Fruit fly (Drosophila melanogaster): ENCODE results near the gene Rhau.

Rhau gene

DNA sequence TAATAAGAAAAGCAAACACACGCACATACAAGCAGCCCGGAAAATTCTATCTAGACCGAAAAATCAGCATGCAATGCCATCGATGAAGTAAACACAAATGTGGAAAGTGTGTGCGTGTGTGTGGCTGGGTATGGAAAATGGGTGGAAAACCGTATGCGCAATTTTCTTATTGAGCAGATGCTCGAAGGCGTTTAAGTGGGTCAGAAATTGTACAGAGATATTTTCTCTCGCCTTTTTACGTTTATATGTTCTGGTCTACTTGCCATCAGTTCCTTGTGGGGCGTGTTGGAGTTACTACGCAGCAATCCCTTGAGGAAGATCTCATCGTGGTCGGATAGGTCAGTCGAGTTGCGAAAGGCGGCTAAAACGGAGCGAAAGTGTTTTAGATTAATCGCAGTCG is 38.0 kb upstream of the Rhau start:
- TF ChIP-seq rn (GFP tag; IDR thresholded peaks at IDR 0.05) (no peak), Pif1B (GFP tag; optimal IDR thresholded peaks at IDR 0.05) (no peak), fd96Ca (GFP tag; IDR thresholded peaks at IDR 0.05) (no peak), CG17806 (tag; optimal IDR thresholded peaks at IDR 0.05) (no peak), CG8301 (tag; optimal IDR thresholded peaks at IDR 0.05) (no peak), CG13204 (GFP tag; optimal IDR thresholded peaks at IDR 0.05) (no peak), CG34367 (tag; optimal IDR thresholded peaks at IDR 0.05) (no peak), CG15710 (tag; optimal IDR thresholded peaks at IDR 0.05) (no peak), Ets98B (GFP tag; IDR thresholded peaks at IDR 0.05) (no peak), D1 (tag; optimal IDR thresholded peaks at IDR 0.05) (no peak), EcR (GFP tag; optimal IDR thresholded peaks at IDR 0.05) (no peak), CG12605 (GFP tag; IDR thresholded peaks at IDR 0.05) (no peak), CG10348 (GFP tag; IDR thresholded peaks at IDR 0.05) (no peak), CG32121 (GFP tag; IDR thresholded peaks at IDR 0.05) (no peak), CG9948 (tag; optimal IDR thresholded peaks at IDR 0.05) (no peak), Snoo (tag; optimal IDR thresholded peaks at IDR 0.05) (no peak), Pif1A (GFP tag; optimal IDR thresholded peaks at IDR 0.05) (no peak), CG14655 (GFP tag; optimal IDR thresholded peaks at IDR 0.05) (no peak)

DNA sequence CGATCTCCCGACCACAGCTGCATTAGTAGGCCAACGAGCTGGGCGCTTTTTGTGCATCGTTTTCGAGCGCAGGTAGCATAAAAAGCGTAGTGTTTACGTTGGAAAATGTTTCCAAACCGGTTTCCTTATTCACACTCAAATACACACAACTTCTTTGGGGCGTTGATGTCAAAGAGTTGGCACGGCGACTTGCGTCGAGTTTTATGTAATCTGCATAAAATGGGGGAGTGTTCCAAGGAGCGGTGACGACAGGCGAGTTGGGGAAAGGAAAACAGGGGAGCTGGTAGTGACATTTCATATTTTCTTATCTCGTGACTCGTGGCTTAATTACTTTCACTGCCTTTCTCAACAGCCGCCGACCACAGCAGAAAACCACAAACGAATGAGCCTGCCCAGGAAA is 36.9 kb upstream of the Rhau start:
- TF ChIP-seq CG17806 (tag; optimal IDR thresholded peaks at IDR 0.05) (no peak), CG4496 (GFP tag; IDR thresholded peaks at IDR 0.05) (peak; percentile 78)

DNA sequence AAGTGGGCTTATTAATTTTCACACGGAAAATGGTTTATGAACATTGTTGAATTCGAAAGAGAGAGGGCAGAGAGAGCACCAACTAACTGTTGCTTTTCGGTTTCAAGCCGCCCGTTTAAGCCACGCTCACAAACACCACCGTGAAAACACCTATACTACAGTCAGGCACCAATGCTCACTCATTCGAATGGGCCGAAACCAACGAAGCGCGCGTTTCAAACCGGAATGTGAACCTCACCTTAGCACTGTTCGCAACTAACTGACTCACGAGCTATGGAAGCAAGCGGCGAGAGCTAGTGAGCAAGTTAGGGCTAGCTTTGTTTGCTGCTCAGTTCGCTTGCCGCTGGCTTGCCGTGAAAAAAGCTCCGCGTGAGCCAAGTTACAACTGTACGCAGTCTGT is 36.1 kb upstream of the Rhau start:
- TF ChIP-seq Pif1B (GFP tag; optimal IDR thresholded peaks at IDR 0.05) (no peak), CG4496 (GFP tag; IDR thresholded peaks at IDR 0.05) (peak; percentile 56; the same call in 1 of the 3 replicates), CG15710 (tag; optimal IDR thresholded peaks at IDR 0.05) (no peak), Snoo (tag; optimal IDR thresholded peaks at IDR 0.05) (peak; percentile 36), EcR (GFP tag; optimal IDR thresholded peaks at IDR 0.05) (no peak), CG10348 (GFP tag; IDR thresholded peaks at IDR 0.05) (no peak), CG13204 (GFP tag; optimal IDR thresholded peaks at IDR 0.05) (no peak), CG9948 (tag; optimal IDR thresholded peaks at IDR 0.05) (no peak), CG32121 (GFP tag; IDR thresholded peaks at IDR 0.05) (no peak), rn (GFP tag; IDR thresholded peaks at IDR 0.05) (no peak), CG14655 (GFP tag; optimal IDR thresholded peaks at IDR 0.05) (no peak), CG8159 (tag; optimal IDR thresholded peaks at IDR 0.05) (no peak), Pif1A (GFP tag; optimal IDR thresholded peaks at IDR 0.05) (peak; percentile 6), CG34367 (tag; optimal IDR thresholded peaks at IDR 0.05) (no peak), Ets98B (GFP tag; IDR thresholded peaks at IDR 0.05) (peak; percentile 56; the same call in 1 of the 2 replicates), CG8301 (tag; optimal IDR thresholded peaks at IDR 0.05) (no peak), fd96Ca (GFP tag; IDR thresholded peaks at IDR 0.05) (no peak), gl (tag; optimal IDR thresholded peaks at IDR 0.05) (no peak), CG17806 (tag; optimal IDR thresholded peaks at IDR 0.05) (no peak), D1 (tag; optimal IDR thresholded peaks at IDR 0.05) (no peak), CG12605 (GFP tag; IDR thresholded peaks at IDR 0.05) (peak; percentile 35)

DNA sequence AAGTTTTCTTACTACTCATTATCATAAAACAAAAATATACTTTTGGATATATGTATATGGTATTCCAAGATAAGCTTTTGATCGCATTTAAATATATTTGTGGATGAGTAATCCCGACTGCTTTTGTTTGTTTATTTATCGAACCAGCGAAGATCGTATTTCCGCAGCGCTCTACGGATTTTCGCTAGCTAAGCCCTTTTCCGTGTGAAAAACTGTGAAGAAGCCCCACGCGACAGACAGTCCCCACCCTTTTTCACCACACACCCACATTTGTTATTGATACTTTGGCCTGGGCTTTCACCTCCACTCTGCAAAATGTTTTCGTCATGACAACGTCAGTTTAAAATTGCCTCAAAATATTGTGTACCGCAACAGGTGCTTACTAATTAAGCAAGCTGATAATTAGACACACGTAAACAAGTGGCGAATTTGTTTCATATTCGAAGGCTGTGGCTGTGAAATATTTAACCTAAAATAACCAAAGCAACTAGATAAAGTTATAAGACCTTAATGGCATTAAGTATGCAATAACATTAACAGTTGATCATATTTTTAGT is 35.3 kb upstream of the Rhau start:
- TF ChIP-seq CG34367 (tag; optimal IDR thresholded peaks at IDR 0.05) (no peak), CG10348 (GFP tag; IDR thresholded peaks at IDR 0.05) (no peak), Ets98B (GFP tag; IDR thresholded peaks at IDR 0.05) (no peak)

DNA sequence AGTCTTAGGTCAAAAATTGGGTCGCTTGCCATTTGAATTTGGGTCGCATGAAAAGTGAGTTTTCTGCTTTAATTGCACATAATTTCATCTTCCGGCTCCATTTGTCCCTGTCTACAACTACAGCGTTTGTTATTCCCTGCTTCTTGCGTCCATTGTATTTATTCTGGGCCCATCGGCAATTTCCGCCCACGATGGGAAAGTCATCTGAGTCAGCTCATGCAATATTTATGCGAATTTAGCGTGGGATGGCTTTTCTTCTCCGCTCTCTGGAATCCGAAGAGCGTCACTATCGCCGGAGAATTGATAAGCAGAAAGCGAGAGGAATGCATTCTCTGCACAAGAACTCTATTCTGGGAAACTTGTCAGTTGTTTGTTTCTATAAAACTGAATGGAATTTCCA is 34.7 kb upstream of the Rhau start:
- no peak for TF ChIP-seq CG14655 (GFP tag; optimal IDR thresholded peaks at IDR 0.05)
- no peak for TF ChIP-seq Pif1B (GFP tag; optimal IDR thresholded peaks at IDR 0.05)
- TF ChIP-seq CG17806 (tag; optimal IDR thresholded peaks at IDR 0.05), result no peak
- TF ChIP-seq Pif1A (GFP tag; optimal IDR thresholded peaks at IDR 0.05), result no peak
- no peak for TF ChIP-seq CG13204 (GFP tag; optimal IDR thresholded peaks at IDR 0.05)
- TF ChIP-seq rn (GFP tag; IDR thresholded peaks at IDR 0.05), result no peak
- no peak for TF ChIP-seq fd96Ca (GFP tag; IDR thresholded peaks at IDR 0.05)
- TF ChIP-seq CG12605 (GFP tag; IDR thresholded peaks at IDR 0.05), result no peak
- no peak for TF ChIP-seq CG4496 (GFP tag; IDR thresholded peaks at IDR 0.05)
- TF ChIP-seq D1 (tag; optimal IDR thresholded peaks at IDR 0.05), result no peak
- TF ChIP-seq Ets98B (GFP tag; IDR thresholded peaks at IDR 0.05), result no peak
- no peak for TF ChIP-seq CG10348 (GFP tag; IDR thresholded peaks at IDR 0.05)
- TF ChIP-seq CG34367 (tag; optimal IDR thresholded peaks at IDR 0.05), result no peak
- no peak for TF ChIP-seq CG8159 (tag; optimal IDR thresholded peaks at IDR 0.05)
- no peak for TF ChIP-seq CG15710 (tag; optimal IDR thresholded peaks at IDR 0.05)
- no peak for TF ChIP-seq Snoo (tag; optimal IDR thresholded peaks at IDR 0.05)
- no peak for TF ChIP-seq CG9948 (tag; optimal IDR thresholded peaks at IDR 0.05)
- no peak for TF ChIP-seq EcR (GFP tag; optimal IDR thresholded peaks at IDR 0.05)
- TF ChIP-seq CG8301 (tag; optimal IDR thresholded peaks at IDR 0.05), result no peak

DNA sequence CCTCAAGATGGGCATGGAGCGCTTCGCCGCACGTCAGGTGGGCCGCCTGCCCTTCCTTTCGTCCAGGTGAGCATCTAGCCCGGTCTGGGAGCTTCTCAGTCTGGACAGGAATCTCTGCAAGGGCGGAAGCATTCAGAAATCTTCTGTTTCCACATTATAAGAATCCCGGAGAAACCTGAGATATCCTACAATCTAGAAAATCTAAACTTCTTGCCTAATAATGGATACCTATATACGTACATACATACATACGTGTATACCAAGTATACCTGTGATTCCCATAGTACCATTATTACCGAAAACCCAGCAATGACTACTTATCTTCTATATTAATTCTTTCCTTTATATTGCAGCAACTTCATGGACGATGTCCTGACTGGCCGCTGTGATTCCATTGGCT is 30.3 kb upstream of the Rhau start:
- TF ChIP-seq rn (GFP tag; IDR thresholded peaks at IDR 0.05) (0 out of 2 replicates have a peak, but pooled peaks have one; percentile 9), fd96Ca (GFP tag; IDR thresholded peaks at IDR 0.05) (no peak)

DNA sequence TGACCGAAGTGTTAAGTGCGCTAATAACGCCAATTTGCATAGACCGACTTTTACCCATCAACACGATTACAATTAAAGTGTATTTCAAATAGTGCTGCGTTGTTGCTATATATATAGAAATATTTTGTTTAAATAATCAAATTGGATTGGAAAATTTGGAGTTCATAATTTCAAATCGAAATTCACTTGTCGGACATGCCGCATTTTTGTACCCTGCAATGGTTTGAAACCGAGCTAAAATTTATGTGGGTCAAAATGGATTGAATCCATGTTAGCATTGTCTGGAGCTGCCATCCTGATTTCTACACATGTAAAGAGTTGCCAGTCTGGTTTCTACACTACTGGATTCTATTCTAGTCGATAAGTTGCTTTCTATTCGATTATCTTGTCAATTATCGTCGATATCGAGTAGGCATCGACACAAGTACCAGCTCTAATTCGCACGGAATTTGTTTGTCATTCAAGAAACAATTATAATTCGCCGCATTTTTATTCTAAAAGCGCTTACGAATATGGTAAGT is 29.5 kb upstream of the Rhau start, which contains the start of gene Pomp:
Gene Pomp, plus strand, starts transcription at position 386 of the 521 bp plus-strand sequence.
- TF ChIP-seq CG10348 (GFP tag; IDR thresholded peaks at IDR 0.05), result no peak
- TF ChIP-seq gl (tag; optimal IDR thresholded peaks at IDR 0.05), result peak; percentile 11
- TF ChIP-seq CG9948 (tag; optimal IDR thresholded peaks at IDR 0.05), result peak; percentile 60
- peak; percentile 74 for TF ChIP-seq Pif1B (GFP tag; optimal IDR thresholded peaks at IDR 0.05)
- peak; percentile 78 for TF ChIP-seq Pif1A (GFP tag; optimal IDR thresholded peaks at IDR 0.05)
- peak; percentile 30 for TF ChIP-seq CG34367 (tag; optimal IDR thresholded peaks at IDR 0.05)
- no peak for TF ChIP-seq CG14655 (GFP tag; optimal IDR thresholded peaks at IDR 0.05)
- TF ChIP-seq CG15710 (tag; optimal IDR thresholded peaks at IDR 0.05), result peak; percentile 26
- peak; percentile 74 for TF ChIP-seq CG8301 (tag; optimal IDR thresholded peaks at IDR 0.05)
- TF ChIP-seq Snoo (tag; optimal IDR thresholded peaks at IDR 0.05), result peak; percentile 71
- TF ChIP-seq CG17806 (tag; optimal IDR thresholded peaks at IDR 0.05), result peak; percentile 70
- peak; percentile 71 for TF ChIP-seq CG8159 (tag; optimal IDR thresholded peaks at IDR 0.05)
- no peak for TF ChIP-seq CG13204 (GFP tag; optimal IDR thresholded peaks at IDR 0.05)
- peak; percentile 76 for TF ChIP-seq CG32121 (GFP tag; IDR thresholded peaks at IDR 0.05)
- TF ChIP-seq CG12605 (GFP tag; IDR thresholded peaks at IDR 0.05), result peak; percentile 79; the same call in 1 of the 2 replicates
- TF ChIP-seq rn (GFP tag; IDR thresholded peaks at IDR 0.05), result peak; percentile 45; the same call in 1 of the 2 replicates
- TF ChIP-seq Ets98B (GFP tag; IDR thresholded peaks at IDR 0.05), result peak; percentile 87
- TF ChIP-seq D1 (tag; optimal IDR thresholded peaks at IDR 0.05), result peak; percentile 71
- no peak for TF ChIP-seq EcR (GFP tag; optimal IDR thresholded peaks at IDR 0.05)
- TF ChIP-seq fd96Ca (GFP tag; IDR thresholded peaks at IDR 0.05), result peak; percentile 79
- peak; percentile 90 for TF ChIP-seq CG4496 (GFP tag; IDR thresholded peaks at IDR 0.05)
